Worm (Caenorhabditis elegans): ENCODE results near the gene tpi-1.
A peak's percentile ranks its signal among the peaks of the same experiment; 100 is the strongest.

The tpi-1 gene

DNA sequence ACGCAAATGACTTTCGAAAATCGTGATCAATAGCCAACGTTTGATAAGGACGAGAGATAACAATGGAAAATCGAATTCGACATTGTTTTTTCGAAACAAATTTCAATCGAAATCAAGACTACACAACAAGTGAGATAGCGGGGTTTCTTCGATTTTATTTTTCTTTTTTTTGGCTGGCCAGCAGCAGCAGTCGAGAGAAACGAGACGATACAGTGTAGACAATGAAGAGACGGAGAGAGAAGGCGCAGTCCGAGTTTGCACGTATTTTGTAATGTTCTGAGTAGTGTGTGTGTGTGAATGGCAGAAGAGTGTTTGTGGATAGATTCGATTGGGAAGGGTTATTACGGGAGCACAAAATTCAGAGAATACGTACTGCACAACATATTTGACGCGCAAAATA is 1.2 kb upstream of the tpi-1 start (continued):
- TF ChIP-seq zag-1 (tag; optimal IDR thresholded peaks at IDR 0.05) (no peak), nhr-11 (tag; optimal IDR thresholded peaks at IDR 0.05) (peak; percentile 48), ztf-7 (tag; optimal IDR thresholded peaks at IDR 0.05) (no peak), ztf-11 (tag; optimal IDR thresholded peaks at IDR 0.05) (no peak), ceh-82 (tag; optimal IDR thresholded peaks at IDR 0.05) (no peak), nhr-25 (tag; optimal IDR thresholded peaks at IDR 0.05; ENCODE audit: borderline replicate concordance, insufficient read depth) (peak; percentile 22), zip-2 (tag; optimal IDR thresholded peaks at IDR 0.05) (no peak), gei-8 (GFP tag; optimal IDR thresholded peaks at IDR 0.05) (no peak), rbr-2 (tag; optimal IDR thresholded peaks at IDR 0.05) (no peak), nhr-6 (tag; optimal IDR thresholded peaks at IDR 0.05) (peak; percentile 8), F37D6.2 (tag; optimal IDR thresholded peaks at IDR 0.05) (no peak), jun-1 (tag; optimal IDR thresholded peaks at IDR 0.05) (no peak), zip-11 (GFP tag; IDR thresholded peaks at IDR 0.05) (no peak), hmg-1.1 (GFP tag; IDR thresholded peaks at IDR 0.05) (peak; percentile 77), nhr-111 (GFP tag; optimal IDR thresholded peaks at IDR 0.05) (no peak), spr-3 (GFP tag; optimal IDR thresholded peaks at IDR 0.05) (no peak), fos-1 (tag; optimal IDR thresholded peaks at IDR 0.05) (no peak), nhr-237 (tag; optimal IDR thresholded peaks at IDR 0.05) (no peak), F49E8.2 (tag; optimal IDR thresholded peaks at IDR 0.05; ENCODE audit: borderline replicate concordance) (no peak), mep-1 (tag; optimal IDR thresholded peaks at IDR 0.05) (peak; percentile 58), daf-8 (GFP tag; IDR thresholded peaks at IDR 0.05) (no peak), ZK546.5 (tag; optimal IDR thresholded peaks at IDR 0.05) (no peak), daf-19 (GFP tag; conservative IDR thresholded peaks at IDR 0.05) (no peak), Y105C5A.15 (GFP tag; IDR thresholded peaks at IDR 0.05) (no peak), hlh-11 (tag; optimal IDR thresholded peaks at IDR 0.05) (peak; percentile 85), lin-1 (GFP tag; IDR thresholded peaks at IDR 0.05) (peak; percentile 45; the same call in 1 of the 2 replicates), pqm-1 (tag; optimal IDR thresholded peaks at IDR 0.05) (peak; percentile 82), unc-62 (GFP tag; optimal IDR thresholded peaks at IDR 0.05 in 1 of 2) (peak in 1 of 2 experiments; percentile 63), unc-62 (tag; optimal IDR thresholded peaks at IDR 0.05) (no peak), unc-130 (GFP tag; optimal IDR thresholded peaks at IDR 0.05) (no peak), lsy-2 (tag; optimal IDR thresholded peaks at IDR 0.05) (peak in 1 of 2 experiments; percentile 77), D1046.2 (GFP tag; IDR thresholded peaks at IDR 0.05) (no peak), attf-4 (tag; optimal IDR thresholded peaks at IDR 0.05) (no peak), duxl-1 (tag; optimal IDR thresholded peaks at IDR 0.05; ENCODE audit: poor library complexity) (no peak), tag-97 (GFP tag; IDR thresholded peaks at IDR 0.05) (no peak), skn-1 (tag; optimal IDR thresholded peaks at IDR 0.05) (no peak), Y5F2A.4 (GFP tag; optimal IDR thresholded peaks at IDR 0.05) (no peak), arid-1 (GFP tag; conservative IDR thresholded peaks at IDR 0.05) (peak; percentile 44; the same call in 1 of the 2 replicates), daf-12 (tag; optimal IDR thresholded peaks at IDR 0.05) (no peak), lin-38 (GFP tag; IDR thresholded peaks at IDR 0.05) (peak; percentile 49; the same call in 1 of the 2 replicates), madf-9 (GFP tag; conservative IDR thresholded peaks at IDR 0.05) (no peak), F44E2.7 (GFP tag; IDR thresholded peaks at IDR 0.05) (no peak), T20F7.1 (GFP tag; optimal IDR thresholded peaks at IDR 0.05) (no peak), lir-3 (tag; optimal IDR thresholded peaks at IDR 0.05) (no peak), lin-15B (tag; optimal IDR thresholded peaks at IDR 0.05) (no peak), fkh-10 (GFP tag; optimal IDR thresholded peaks at IDR 0.05) (no peak), mxl-3 (GFP tag; optimal IDR thresholded peaks at IDR 0.05) (no peak), dmd-6 (GFP tag; IDR thresholded peaks at IDR 0.05) (peak; percentile 81), lim-7 (GFP tag; IDR thresholded peaks at IDR 0.05) (no peak), tra-1 (GFP tag; IDR thresholded peaks at IDR 0.05) (no peak), F10B5.3 (tag; optimal IDR thresholded peaks at IDR 0.05) (no peak), ama-1 (optimal IDR thresholded peaks at IDR 0.05) (no peak), lin-29 (GFP tag; IDR thresholded peaks at IDR 0.05) (no peak), nhr-77 (tag; optimal IDR thresholded peaks at IDR 0.05) (peak; percentile 81)
